Worm (Caenorhabditis elegans) whole organism, L4/young adult: ENCODE results near the gene F43C11.6.

Source experiments
- W03F9.2 ChIP-seq: fragments of 150-350 bp; optimal IDR thresholded peaks from 2 replicates; lab custom pipeline; 2014; ENCODE audit warnings: missing biosample characterization, missing genetic modification characterization
- dao-5 ChIP-seq: sonication (generic microtip); optimal IDR thresholded peaks from 2 replicates; lab custom pipeline; 2016; ENCODE audit warnings: missing genotype, missing genetic modification characterization, moderate library complexity, missing compliant biosample characterization

- TF ChIP-seq dao-5 (tag; lab: Kevin White, UChicago), result no peak
- TF ChIP-seq W03F9.2, result no peak
Measured at ce11 chrII:2298742-2299141, 43.5 kb upstream of the F43C11.6 start, which contains the start of gene B0281.4.
